Worm (Caenorhabditis elegans) whole organism, early embryonic: ENCODE measurements around the gene frpr-19.

ENCODE experiments used
- B0310.2 ChIP-seq: sonication (generic microtip); optimal IDR thresholded peaks from 2 replicates; lab custom pipeline; 2016; ENCODE audit warnings: mild to moderate bottlenecking, missing genetic modification characterization, missing compliant biosample characterization
- F13C5.2 ChIP-seq: sonication (generic microtip); optimal IDR thresholded peaks from 2 replicates; lab custom pipeline; 2017; ENCODE audit warnings: mild to moderate bottlenecking, missing genetic modification characterization, inconsistent platforms, missing compliant biosample characterization
- aly-1 ChIP-seq: sonication (generic microtip); optimal IDR thresholded peaks from 2 replicates; lab custom pipeline; 2016; ENCODE audit warnings: missing genetic modification characterization, missing compliant biosample characterization
- ama-1 ChIP-seq: fragments of 150-350 bp; optimal IDR thresholded peaks from 2 replicates; lab custom pipeline; 2014
- ceh-13 ChIP-seq: fragments of 200-800 bp; sonication (Bioruptor generic); optimal IDR thresholded peaks from 2 replicates; lab custom pipeline; 2018; ENCODE audit warnings: mild to moderate bottlenecking, missing genetic modification characterization, missing compliant biosample characterization
- ceh-36 ChIP-seq: sonication (generic microtip); optimal IDR thresholded peaks from 2 replicates; lab custom pipeline; 2016; ENCODE audit warnings: missing genetic modification characterization, inconsistent platforms, missing compliant biosample characterization
- ets-7 ChIP-seq: sonication (generic microtip); optimal IDR thresholded peaks from 2 replicates; lab custom pipeline; 2016; ENCODE audit warnings: missing genotype, missing genetic modification characterization, missing compliant biosample characterization
- flt-1 ChIP-seq: fragments of 200-800 bp; sonication (Bioruptor generic); IDR thresholded peaks from 2 replicates; pipeline ENCODE4 v1.3.6; 2022; ENCODE audit warnings: missing genetic modification characterization, missing compliant biosample characterization
- hmbx-1 ChIP-seq: sonication (generic microtip); optimal IDR thresholded peaks from 2 replicates; lab custom pipeline; 2016; ENCODE audit warnings: mild to moderate bottlenecking, missing genetic modification characterization, missing compliant biosample characterization
- hmg-4 ChIP-seq: fragments of 200-800 bp; sonication (Bioruptor generic); optimal IDR thresholded peaks from 2 replicates; lab custom pipeline; 2018; ENCODE audit warnings: mild to moderate bottlenecking, missing genetic modification characterization, missing compliant biosample characterization
- hnd-1 ChIP-seq: sonication (generic microtip); optimal IDR thresholded peaks from 2 replicates; lab custom pipeline; 2016; ENCODE audit warnings: missing genetic modification characterization, missing compliant biosample characterization
- pes-1 ChIP-seq: fragments of 200-800 bp; sonication (Bioruptor generic); IDR thresholded peaks from 2 replicates; pipeline ENCODE4 v1.3.6; 2022; ENCODE audit warnings: missing genetic modification reagents, missing genetic modification characterization, missing compliant biosample characterization
- scrt-1 ChIP-seq: fragments of 200-800 bp; sonication (Bioruptor generic); IDR thresholded peaks from 2 replicates; pipeline ENCODE4 v1.3.6; 2022; ENCODE audit warnings: missing genetic modification characterization, missing compliant biosample characterization
- sea-1 ChIP-seq: fragments of 200-800 bp; sonication (Bioruptor generic); conservative IDR thresholded peaks from 2 replicates; pipeline ENCODE4 v1.3.6; 2022; ENCODE audit warnings: missing genetic modification characterization, missing compliant biosample characterization
- tbx-11 ChIP-seq: fragments of 200-800 bp; sonication (Bioruptor generic); IDR thresholded peaks from 2 replicates; pipeline ENCODE4 v1.3.6; 2022; ENCODE audit warnings: missing genetic modification characterization, missing compliant biosample characterization
- tbx-37 ChIP-seq: fragments of 200-800 bp; sonication (Bioruptor generic); conservative IDR thresholded peaks from 2 replicates; pipeline ENCODE4 v1.3.6; 2022; ENCODE audit warnings: missing genetic modification reagents, missing genetic modification characterization, missing compliant biosample characterization
- tra-4 ChIP-seq: sonication (generic microtip); optimal IDR thresholded peaks from 2 replicates; lab custom pipeline; 2017; ENCODE audit warnings: missing genetic modification characterization, missing compliant biosample characterization

Gene frpr-19

DNA sequence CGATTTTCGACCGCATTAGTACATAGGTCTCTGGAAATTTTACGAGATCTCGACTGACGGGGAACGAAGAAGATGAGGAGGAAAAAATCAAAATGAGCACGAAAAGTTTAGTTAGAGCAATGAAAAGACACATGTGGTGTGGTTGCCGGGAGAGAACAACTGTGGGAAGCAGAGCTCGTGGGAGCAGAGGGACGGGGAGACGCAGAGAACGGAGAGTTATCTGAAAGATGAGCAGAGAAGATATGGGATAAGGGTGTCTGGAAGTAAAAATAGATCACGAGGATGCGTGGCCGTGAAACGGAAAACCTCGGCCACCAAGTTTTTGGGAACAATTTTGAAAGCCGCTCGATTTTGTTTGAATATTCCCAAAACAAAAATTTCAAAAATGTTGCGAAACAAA lies 19.9 kb downstream of the frpr-19 start, which contains the start of gene Y41D4A.7:
Y41D4A.7 (minus strand) TSS at position 18 of the 400 bp plus-strand sequence.
- TF ChIP-seq tbx-37 (GFP tag; lab: Robert Waterston, UW) (no peak), hmbx-1 (tag; lab: Kevin White, UChicago) (no peak), hmg-4 (GFP tag; lab: Kevin White, UChicago) (no peak), ets-7 (tag; lab: Kevin White, UChicago) (no peak), tra-4 (tag; lab: Kevin White, UChicago) (no peak)

DNA sequence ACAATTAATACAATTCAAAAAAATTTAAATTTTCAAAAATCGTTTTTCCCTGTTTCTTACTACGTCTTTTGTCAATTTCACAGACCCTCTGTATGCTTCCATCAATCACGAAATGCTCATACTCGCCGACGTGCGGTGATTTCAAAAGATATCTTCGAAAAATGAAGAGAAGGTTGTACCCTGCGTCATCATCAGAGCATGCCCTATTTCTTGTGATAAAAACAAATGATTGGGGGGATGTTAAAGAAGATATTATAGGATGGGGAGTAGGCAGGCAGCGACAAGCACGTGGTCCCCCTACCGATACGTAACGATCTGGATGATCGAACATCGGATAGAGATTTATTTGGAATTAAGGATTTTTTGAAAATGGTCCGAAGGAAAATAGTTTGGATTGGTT lies 22.9 kb downstream of the frpr-19 start:
- TF ChIP-seq ets-7 (tag; lab: Kevin White, UChicago) (no peak), hmbx-1 (tag; lab: Kevin White, UChicago) (no peak), sea-1 (GFP tag; lab: Robert Waterston, UW) (no peak), scrt-1 (no peak), tbx-37 (GFP tag; lab: Robert Waterston, UW) (no peak), ama-1 (lab: Kevin White, UChicago) (no peak), B0310.2 (tag; lab: Kevin White, UChicago) (no peak), tbx-11 (GFP tag; lab: Robert Waterston, UW) (no peak), ceh-13 (no peak)

DNA sequence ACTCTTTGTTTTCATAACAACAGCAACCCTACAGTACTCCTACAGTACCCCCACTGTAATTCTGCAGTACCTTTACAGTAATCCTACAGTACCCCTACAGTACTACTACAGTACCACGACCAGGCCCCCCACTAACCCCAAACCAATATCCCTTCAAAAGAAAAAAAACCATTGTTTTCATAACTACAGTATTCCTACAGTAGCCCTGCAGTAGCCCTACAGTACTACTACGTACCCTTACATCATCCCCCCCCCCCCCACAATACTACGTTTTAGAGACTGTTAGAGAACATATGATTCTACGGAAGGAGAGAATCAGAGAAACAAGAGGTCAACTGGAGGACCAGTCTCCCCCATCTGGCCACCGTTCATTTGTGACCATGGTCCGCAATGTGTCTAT lies 28.0 kb downstream of the frpr-19 start, which contains the start of gene Y41D4A.3:
Y41D4A.3 (plus strand) TSS at position 301 of the 400 bp plus-strand sequence.
- no peak for TF ChIP-seq ama-1 (lab: Kevin White, UChicago)
- TF ChIP-seq hmbx-1 (tag; lab: Kevin White, UChicago): no peak
- TF ChIP-seq hnd-1: no peak
- TF ChIP-seq scrt-1: no peak
- no peak for TF ChIP-seq sea-1 (GFP tag; lab: Robert Waterston, UW)
- no peak for TF ChIP-seq tra-4 (tag; lab: Kevin White, UChicago)
- TF ChIP-seq ceh-13: no peak
- no peak for TF ChIP-seq pes-1 (GFP tag; lab: Robert Waterston, UW)
- TF ChIP-seq ceh-36 (tag; lab: Kevin White, UChicago): no peak
- TF ChIP-seq aly-1 (tag; lab: Kevin White, UChicago): no peak
- TF ChIP-seq tbx-37 (GFP tag; lab: Robert Waterston, UW): no peak
- no peak for TF ChIP-seq flt-1 (GFP tag; lab: Robert Waterston, UW)
- TF ChIP-seq tbx-11 (GFP tag; lab: Robert Waterston, UW): no peak
- no peak for TF ChIP-seq hmg-4 (GFP tag; lab: Kevin White, UChicago)
- no peak for TF ChIP-seq B0310.2 (tag; lab: Kevin White, UChicago)
- no peak for TF ChIP-seq ets-7 (tag; lab: Kevin White, UChicago)
- no peak for TF ChIP-seq F13C5.2

DNA sequence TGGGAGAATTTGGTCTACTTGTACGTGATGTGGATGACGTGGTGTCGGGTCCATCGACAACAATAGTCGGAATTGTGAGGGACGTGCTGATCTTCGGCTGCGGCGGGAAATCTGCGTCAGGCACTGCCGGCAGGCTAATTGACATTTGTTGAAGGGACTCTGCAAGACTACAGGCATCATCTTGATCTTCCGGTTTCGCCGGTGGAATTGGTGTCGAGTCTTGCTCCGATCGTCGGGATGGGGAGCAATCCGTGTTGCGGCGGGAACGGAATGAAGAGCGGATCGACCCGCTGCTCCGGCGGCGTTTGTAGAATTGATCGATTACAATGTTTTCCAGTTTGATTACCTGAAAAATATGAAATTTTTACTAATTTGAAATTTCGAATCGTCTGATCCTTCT lies 29.0 kb downstream of the frpr-19 start:
- TF ChIP-seq hnd-1: no peak
- TF ChIP-seq hmg-4 (GFP tag; lab: Kevin White, UChicago): no peak
- no peak for TF ChIP-seq sea-1 (GFP tag; lab: Robert Waterston, UW)
- no peak for TF ChIP-seq ceh-13
- TF ChIP-seq F13C5.2: no peak
- TF ChIP-seq flt-1 (GFP tag; lab: Robert Waterston, UW): no peak
- TF ChIP-seq hmbx-1 (tag; lab: Kevin White, UChicago): no peak
- no peak for TF ChIP-seq ceh-36 (tag; lab: Kevin White, UChicago)
- no peak for TF ChIP-seq aly-1 (tag; lab: Kevin White, UChicago)
- TF ChIP-seq tbx-37 (GFP tag; lab: Robert Waterston, UW): no peak
- TF ChIP-seq tbx-11 (GFP tag; lab: Robert Waterston, UW): no peak
- no peak for TF ChIP-seq B0310.2 (tag; lab: Kevin White, UChicago)

- TF ChIP-seq ama-1 (lab: Kevin White, UChicago) (no peak), flt-1 (GFP tag; lab: Robert Waterston, UW) (no peak), ceh-13 (no peak), hnd-1 (no peak), F13C5.2 (no peak), B0310.2 (tag; lab: Kevin White, UChicago) (no peak), hmg-4 (GFP tag; lab: Kevin White, UChicago) (no peak), hmbx-1 (tag; lab: Kevin White, UChicago) (no peak), ets-7 (tag; lab: Kevin White, UChicago) (no peak), sea-1 (GFP tag; lab: Robert Waterston, UW) (no peak), tbx-37 (GFP tag; lab: Robert Waterston, UW) (no peak), aly-1 (tag; lab: Kevin White, UChicago) (no peak), ceh-36 (tag; lab: Kevin White, UChicago) (no peak), scrt-1 (no peak), pes-1 (GFP tag; lab: Robert Waterston, UW) (no peak)
These were observed 30.2 kb downstream of the frpr-19 start for ce11 chrIV:1751243-1751642.

ce11 chrIV:1745453-1746051 lies 35.9 kb downstream of the frpr-19 start, which contains the start of the genes Y41D4A.6 and Y41D4A.4:
Gene Y41D4A.6 (minus strand): TSS chrIV:1745503.
Gene Y41D4A.4 (plus strand): TSS chrIV:1746001.
- no peak for TF ChIP-seq aly-1 (tag; lab: Kevin White, UChicago)
- no peak for TF ChIP-seq sea-1 (GFP tag; lab: Robert Waterston, UW)
- TF ChIP-seq scrt-1: no peak
- TF ChIP-seq F13C5.2: peak; percentile 65
- peak; percentile 44 for TF ChIP-seq hnd-1
- peak; percentile 41 for TF ChIP-seq hmg-4 (GFP tag; lab: Kevin White, UChicago)
- TF ChIP-seq tbx-37 (GFP tag; lab: Robert Waterston, UW): peak; percentile 65
- peak; percentile 86 for TF ChIP-seq ets-7 (tag; lab: Kevin White, UChicago)
- TF ChIP-seq ceh-36 (tag; lab: Kevin White, UChicago): no peak
- no peak for TF ChIP-seq B0310.2 (tag; lab: Kevin White, UChicago)
- 0 out of 2 replicates have a peak, but pooled peaks have one; percentile 20 for TF ChIP-seq tbx-11 (GFP tag; lab: Robert Waterston, UW)
- no peak for TF ChIP-seq ama-1 (lab: Kevin White, UChicago)
- peak; percentile 65 for TF ChIP-seq pes-1 (GFP tag; lab: Robert Waterston, UW)
- no peak for TF ChIP-seq tra-4 (tag; lab: Kevin White, UChicago)
- no peak for TF ChIP-seq flt-1 (GFP tag; lab: Robert Waterston, UW)
- TF ChIP-seq hmbx-1 (tag; lab: Kevin White, UChicago): peak; percentile 53
- peak; percentile 30 for TF ChIP-seq ceh-13
